Fruit fly (Drosophila melanogaster): ENCODE measurements around the gene CG15916.

The CG15916 gene

dm6 chrX:15934226-15934547 is 43.8 kb downstream of the CG15916 start:
- TF ChIP-seq CG7045 (GFP tag; optimal IDR thresholded peaks at IDR 0.05) (no peak), CG7101 (tag; optimal IDR thresholded peaks at IDR 0.05) (peak; percentile 7)

DNA sequence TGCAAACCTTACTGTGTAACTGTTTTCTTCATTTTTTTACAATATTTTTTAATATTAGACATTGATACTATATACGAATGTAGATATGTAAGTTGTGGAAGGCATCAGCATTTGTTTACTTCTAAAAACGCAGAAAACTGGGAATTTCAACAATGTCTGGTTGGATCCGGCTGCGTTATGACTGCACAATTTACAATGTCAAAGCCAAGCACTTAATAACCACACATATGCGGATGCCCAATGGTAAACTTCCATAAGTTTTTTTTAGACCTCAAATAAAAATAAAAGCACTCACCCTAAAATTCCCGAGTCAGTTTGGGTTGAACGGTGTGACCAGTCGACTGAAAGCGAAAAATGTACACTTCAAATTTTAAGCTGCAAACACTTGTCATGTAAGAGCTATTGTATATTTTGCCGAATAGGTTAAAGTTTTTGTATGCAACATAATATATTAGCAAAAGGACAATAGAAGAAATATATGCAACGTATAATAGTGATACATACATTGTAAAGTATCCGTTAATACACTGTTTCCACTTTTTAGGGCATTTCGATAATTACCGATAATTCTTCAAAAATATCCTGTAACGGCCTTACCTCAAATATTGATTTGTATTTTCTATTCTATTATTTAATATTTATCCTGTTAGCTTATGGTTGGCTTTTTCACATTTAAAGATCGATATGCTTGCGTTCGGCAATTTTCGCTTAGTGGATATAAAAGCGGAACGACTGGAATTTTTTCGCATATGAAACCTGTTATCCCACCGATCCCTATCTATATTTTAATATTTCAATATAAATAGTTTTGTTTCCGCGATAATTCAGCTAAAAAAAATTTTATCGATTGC is 49.9 kb downstream of the CG15916 start, which contains the start of gene Stim:
TSS of gene Stim (minus strand) at position 347 of the 851 bp plus-strand sequence.
- peak; percentile 88 for TF ChIP-seq kay (GFP tag; ENCODE audit: borderline replicate concordance)
- TF ChIP-seq CG11617 (GFP tag; optimal IDR thresholded peaks at IDR 0.05), result no peak
- TF ChIP-seq CG1620 (GFP tag; optimal IDR thresholded peaks at IDR 0.05), result no peak
- TF ChIP-seq CG7045 (GFP tag; optimal IDR thresholded peaks at IDR 0.05), result no peak
- no peak for TF ChIP-seq cnc (optimal IDR thresholded peaks at IDR 0.05)
- peak; percentile 56 for TF ChIP-seq bab1 (GFP tag; optimal IDR thresholded peaks at IDR 0.05)
- no peak for TF ChIP-seq CG5204 (GFP tag; optimal IDR thresholded peaks at IDR 0.05)
- no peak for TF ChIP-seq Hr96 (GFP tag; optimal IDR thresholded peaks at IDR 0.05)
- no peak for TF ChIP-seq CG14711 (tag; optimal IDR thresholded peaks at IDR 0.05)
- no peak for TF ChIP-seq cic (GFP tag; optimal IDR thresholded peaks at IDR 0.05)
- no peak for TF ChIP-seq tj (GFP tag; optimal IDR thresholded peaks at IDR 0.05)
- no peak for TF ChIP-seq toe (GFP tag; optimal IDR thresholded peaks at IDR 0.05)
- TF ChIP-seq pad (GFP tag; optimal IDR thresholded peaks at IDR 0.05), result no peak
- no peak for TF ChIP-seq Mnt (GFP tag; optimal IDR thresholded peaks at IDR 0.05)

DNA sequence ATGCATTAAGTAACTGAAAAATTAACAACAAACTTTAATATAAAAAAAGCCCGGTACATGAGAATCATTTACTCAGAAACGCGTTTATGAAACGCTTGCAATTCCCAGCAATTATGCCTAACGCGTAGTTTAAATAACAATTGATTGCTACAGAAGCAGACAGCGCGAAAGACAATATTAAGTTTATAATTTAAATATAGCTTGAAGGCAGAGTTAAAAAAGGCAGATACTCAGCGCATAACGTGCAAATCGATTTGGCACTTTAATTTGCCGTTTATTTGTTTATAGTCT is 50.5 kb downstream of the CG15916 start, which contains the start of gene CG8924:
TSS of gene CG8924 (plus strand) at position 122 of the 291 bp plus-strand sequence.
- no peak for TF ChIP-seq CG1620 (GFP tag; optimal IDR thresholded peaks at IDR 0.05)
- TF ChIP-seq ovo (GFP tag; optimal IDR thresholded peaks at IDR 0.05), result no peak
- no peak for TF ChIP-seq Mnt (GFP tag; optimal IDR thresholded peaks at IDR 0.05)
- no peak for TF ChIP-seq bab1 (GFP tag; optimal IDR thresholded peaks at IDR 0.05)
- TF ChIP-seq CG12768 (GFP tag; optimal IDR thresholded peaks at IDR 0.05), result no peak
- no peak for TF ChIP-seq CG7101 (tag; optimal IDR thresholded peaks at IDR 0.05)
- TF ChIP-seq Clk (GFP tag; optimal IDR thresholded peaks at IDR 0.05), result no peak
- no peak for TF ChIP-seq CG14711 (tag; optimal IDR thresholded peaks at IDR 0.05)
- no peak for TF ChIP-seq tj (GFP tag; optimal IDR thresholded peaks at IDR 0.05)
- TF ChIP-seq Hr96 (GFP tag; optimal IDR thresholded peaks at IDR 0.05), result no peak
- TF ChIP-seq pad (GFP tag; optimal IDR thresholded peaks at IDR 0.05), result no peak
- no peak for TF ChIP-seq CG5204 (GFP tag; optimal IDR thresholded peaks at IDR 0.05)

Data from whole organism, adult.